Fruit fly (Drosophila melanogaster): ENCODE measurements around the gene CG42752.

Gene CG42752

dm6 chr2L:18694724-18695105, 45.2 kb downstream of the CG42752 start:
- TF ChIP-seq ey (GFP tag; optimal IDR thresholded peaks at IDR 0.05) (peak; percentile 15), Jra (GFP tag; optimal IDR thresholded peaks at IDR 0.05) (peak; percentile 3), Dfd (GFP tag; optimal IDR thresholded peaks at IDR 0.05) (no peak), rgr (GFP tag; optimal IDR thresholded peaks at IDR 0.05) (peak; percentile 13), fru (GFP tag; optimal IDR thresholded peaks at IDR 0.05) (peak; percentile 33), h (GFP tag; optimal IDR thresholded peaks at IDR 0.05) (peak; percentile 9), Hr83 (GFP tag; optimal IDR thresholded peaks at IDR 0.05; ENCODE audit: poor library complexity, severe bottlenecking) (no peak), foxo (GFP tag; optimal IDR thresholded peaks at IDR 0.05) (peak in 1 of 2 experiments; percentile 21), Hnf4 (GFP tag; optimal IDR thresholded peaks at IDR 0.05) (peak; percentile 8)

- TF ChIP-seq CG32264 (GFP tag; optimal IDR thresholded peaks at IDR 0.05) (no peak), Vsx2 (GFP tag; optimal IDR thresholded peaks at IDR 0.05; ENCODE audit: partially characterized antibody) (no peak), woc (GFP tag; optimal IDR thresholded peaks at IDR 0.05) (peak; percentile 57), dl (GFP tag; optimal IDR thresholded peaks at IDR 0.05; ENCODE audit: insufficient read depth in 1 of 2, partially characterized antibody in 2 of 2) (no peak), psq (GFP tag; optimal IDR thresholded peaks at IDR 0.05) (peak; percentile 79), tai (GFP tag; optimal IDR thresholded peaks at IDR 0.05) (no peak), pan (optimal IDR thresholded peaks at IDR 0.05) (no peak), sage (GFP tag; optimal IDR thresholded peaks at IDR 0.05) (no peak), Myc (optimal IDR thresholded peaks at IDR 0.05) (no peak), br (GFP tag; optimal IDR thresholded peaks at IDR 0.05) (peak; percentile 70), CrebA (GFP tag; optimal IDR thresholded peaks at IDR 0.05; ENCODE audit: borderline replicate concordance) (no peak), Hr78 (GFP tag; optimal IDR thresholded peaks at IDR 0.05) (no peak), jim (GFP tag; optimal IDR thresholded peaks at IDR 0.05) (no peak), lola (GFP tag; optimal IDR thresholded peaks at IDR 0.05) (no peak), Sp1 (GFP tag; optimal IDR thresholded peaks at IDR 0.05) (peak; percentile 14), CG9705 (GFP tag; optimal IDR thresholded peaks at IDR 0.05) (no peak), ey (GFP tag; optimal IDR thresholded peaks at IDR 0.05) (peak; percentile 32), GATAd (GFP tag; optimal IDR thresholded peaks at IDR 0.05) (no peak), brk (GFP tag; optimal IDR thresholded peaks at IDR 0.05) (no peak), HLH106 (tag; optimal IDR thresholded peaks at IDR 0.05) (no peak), Hr83 (GFP tag; optimal IDR thresholded peaks at IDR 0.05; ENCODE audit: poor library complexity, severe bottlenecking) (peak; percentile 63), sv (GFP tag; optimal IDR thresholded peaks at IDR 0.05) (no peak), Rel (GFP tag; optimal IDR thresholded peaks at IDR 0.05) (no peak), Rel (tag; optimal IDR thresholded peaks at IDR 0.05) (peak; percentile 6), h (GFP tag; optimal IDR thresholded peaks at IDR 0.05) (peak; percentile 57), N (GFP tag; optimal IDR thresholded peaks at IDR 0.05) (no peak), Abd-B (GFP tag; optimal IDR thresholded peaks at IDR 0.05) (no peak), OdsH (GFP tag; optimal IDR thresholded peaks at IDR 0.05) (peak; percentile 59), rgr (GFP tag; optimal IDR thresholded peaks at IDR 0.05) (peak; percentile 61), Dfd (GFP tag; optimal IDR thresholded peaks at IDR 0.05) (no peak), Mio (GFP tag; optimal IDR thresholded peaks at IDR 0.05) (no peak), fru (GFP tag; optimal IDR thresholded peaks at IDR 0.05) (peak; percentile 45), Jra (GFP tag; optimal IDR thresholded peaks at IDR 0.05) (no peak), foxo (GFP tag; optimal IDR thresholded peaks at IDR 0.05) (peak in 1 of 2 experiments; percentile 66), dmrt93B (GFP tag; optimal IDR thresholded peaks at IDR 0.05) (no peak), Hnf4 (GFP tag; optimal IDR thresholded peaks at IDR 0.05) (no peak), usp (GFP tag; optimal IDR thresholded peaks at IDR 0.05) (no peak), Dif (GFP tag; optimal IDR thresholded peaks at IDR 0.05; ENCODE audit: partially characterized antibody) (no peak), dsf (GFP tag; optimal IDR thresholded peaks at IDR 0.05; ENCODE audit: borderline replicate concordance) (no peak)
These were observed 45.8 kb downstream of the CG42752 start for dm6 chr2L:18693877-18694723.

Measured in whole organism, wandering third instar larva.